Worm (Caenorhabditis elegans): ENCODE data around the gene akt-2.

ce11 chrX:14180151-14180550 lies 32.7 kb downstream of the akt-2 start, which contains the start of gene C37E2.3:
- no peak for TF ChIP-seq hlh-30 (tag; optimal IDR thresholded peaks at IDR 0.05; ENCODE audit: insufficient read depth)
- no peak for TF ChIP-seq nhr-48 (tag; optimal IDR thresholded peaks at IDR 0.05)
